Worm (Caenorhabditis elegans) whole organism, young adult: ENCODE results near the gene T08B1.1.

ENCODE experiments used
- Y56A3A.18 ChIP-seq: fragments of 200-800 bp; sonication (Bioruptor generic); IDR thresholded peaks from 2 replicates; pipeline ENCODE4 v1.3.6; 2022; ENCODE audit warnings: missing genetic modification reagents, missing genetic modification characterization, missing compliant biosample characterization
- ama-1 ChIP-seq, 3 experiments: fragments of 150-350 bp in 1 of 3; sonication (generic microtip) in 2 of 3; optimal IDR thresholded peaks; 2 replicates each; lab custom pipeline; 2014 to 2018; ENCODE audit warnings: missing biosample characterization in 2 of 3, missing genetic modification characterization in 2 of 3, missing genetic modification reagents in 2 of 3
- ceh-100 ChIP-seq: fragments of 200-800 bp; sonication (Bioruptor generic); IDR thresholded peaks from 2 replicates; pipeline ENCODE4 v1.3.6; 2022; ENCODE audit warnings: missing genetic modification reagents, missing genetic modification characterization, missing compliant biosample characterization
- efl-1 ChIP-seq: fragments of 150-350 bp; optimal IDR thresholded peaks from 2 replicates; lab custom pipeline; 2014; ENCODE audit warnings: missing biosample characterization, missing genetic modification reagents, missing genetic modification characterization
- sea-2 ChIP-seq: fragments of 200-800 bp; sonication (Bioruptor generic); IDR thresholded peaks from 2 replicates; pipeline ENCODE4 v1.3.6; 2022; ENCODE audit warnings: missing genetic modification characterization, missing compliant biosample characterization
- snpc-4 ChIP-seq, 5 experiments: fragments of 150-350 bp in 1 of 5; sonication (generic microtip) in 4 of 5; optimal IDR thresholded peaks; 2 replicates each; lab custom pipeline; 2014 to 2018; ENCODE audit warnings: missing genetic modification characterization in 5 of 5, missing biosample characterization in 3 of 5, antibody characterized with exemption in 2 of 5, mild to moderate bottlenecking in 2 of 5, missing compliant biosample characterization in 2 of 5, missing genotype in 2 of 5, moderate library complexity in 2 of 5, missing genetic modification reagents in 1 of 5

- no peak for TF ChIP-seq sea-2
- TF ChIP-seq Y56A3A.18 (GFP tag; lab: Robert Waterston, UW), result no peak
- no peak for TF ChIP-seq ceh-100 (GFP tag; lab: Robert Waterston, UW)
- no peak for TF ChIP-seq ama-1 (optimal IDR thresholded peaks at IDR 0.05; lab: Kevin White, UChicago)
- no peak for TF ChIP-seq ama-1 (GFP tag; optimal IDR thresholded peaks at IDR 0.05; lab: Kevin White, UChicago)
- TF ChIP-seq efl-1 (GFP tag; lab: Kevin White, UChicago), result no peak
- no peak for TF ChIP-seq snpc-4 (GFP tag; optimal IDR thresholded peaks at IDR 0.05; lab: Kevin White, UChicago)
- TF ChIP-seq snpc-4 (tag; optimal IDR thresholded peaks at IDR 0.05; lab: Kevin White, UChicago), result no peak
Observed at ce11 chrV:2011777-2012176, 24.9 kb upstream of the T08B1.1 start, which contains the start of gene F59A7.7.
